Fruit fly (Drosophila melanogaster): ENCODE measurements around the gene eff.
A peak's percentile ranks its signal among the peaks of the same experiment; 100 is the strongest.

The eff gene

dm6 chr3R:14709480-14709984, 31.6 kb downstream of the eff start:
- TF ChIP-seq dmrt11E (tag; optimal IDR thresholded peaks at IDR 0.05) (no peak), ci (GFP tag; IDR thresholded peaks at IDR 0.05) (0 out of 3 replicates have a peak, but pooled peaks have one; percentile 11), CG9727 (GFP tag; optimal IDR thresholded peaks at IDR 0.05) (no peak), vvl (GFP tag; IDR thresholded peaks at IDR 0.05) (0 out of 2 replicates have a peak, but pooled peaks have one; percentile 33), CG18011 (GFP tag; optimal IDR thresholded peaks at IDR 0.05) (no peak), sr (GFP tag; IDR thresholded peaks at IDR 0.05) (peak; percentile 93), HHEX (GFP tag; optimal IDR thresholded peaks at IDR 0.05) (peak; percentile 17), sens (GFP tag) (peak; percentile 33), zfh1 (GFP tag; IDR thresholded peaks at IDR 0.05) (no peak), CG13894 (tag; optimal IDR thresholded peaks at IDR 0.05) (peak; percentile 50), fd96Cb (tag; optimal IDR thresholded peaks at IDR 0.05) (no peak), Nf-YB (GFP tag; optimal IDR thresholded peaks at IDR 0.05) (peak; percentile 73), CG31365 (tag; optimal IDR thresholded peaks at IDR 0.05) (no peak), cato (GFP tag; optimal IDR thresholded peaks at IDR 0.05; ENCODE audit: borderline replicate concordance) (no peak), nerfin-2 (GFP tag; IDR thresholded peaks at IDR 0.05; ENCODE audit: partially characterized antibody) (no peak), Spps (tag; optimal IDR thresholded peaks at IDR 0.05) (no peak), Dfd (GFP tag; optimal IDR thresholded peaks at IDR 0.05) (no peak), CG8089 (GFP tag; optimal IDR thresholded peaks at IDR 0.05) (no peak), seq (GFP tag; IDR thresholded peaks at IDR 0.05) (0 out of 2 replicates have a peak, but pooled peaks have one; percentile 7), Nf-YC (tag; optimal IDR thresholded peaks at IDR 0.05) (peak; percentile 64), Sin3A (optimal IDR thresholded peaks at IDR 0.05) (no peak), CG10959 (GFP tag; IDR thresholded peaks at IDR 0.05) (no peak), ssp (GFP tag; IDR thresholded peaks at IDR 0.05) (no peak), Dad (GFP tag; optimal IDR thresholded peaks at IDR 0.05) (no peak), Med (GFP tag) (peak; percentile 29), oc (tag; optimal IDR thresholded peaks at IDR 0.05) (no peak), crol (GFP tag; IDR thresholded peaks at IDR 0.05) (peak; percentile 68; the same call in 1 of the 2 replicates), sens-2 (GFP tag; IDR thresholded peaks at IDR 0.05) (peak; percentile 41), CG13624 (GFP tag; optimal IDR thresholded peaks at IDR 0.05) (no peak), CG3847 (GFP tag; IDR thresholded peaks at IDR 0.05) (no peak), bcd (GFP tag; optimal IDR thresholded peaks at IDR 0.05) (no peak), ham (GFP tag; IDR thresholded peaks at IDR 0.05) (no peak), CG12744 (GFP tag; optimal IDR thresholded peaks at IDR 0.05) (no peak), ERR (GFP tag; optimal IDR thresholded peaks at IDR 0.05) (no peak), Deaf1 (tag; optimal IDR thresholded peaks at IDR 0.05) (peak; percentile 30), CG6254 (GFP tag; optimal IDR thresholded peaks at IDR 0.05) (no peak), NfI (GFP tag; optimal IDR thresholded peaks at IDR 0.05) (no peak), zf30C (GFP tag; optimal IDR thresholded peaks at IDR 0.05) (no peak), ase (GFP tag; IDR thresholded peaks at IDR 0.05) (no peak), so (GFP tag; IDR thresholded peaks at IDR 0.05) (peak; percentile 39; the same call in 1 of the 3 replicates), H15 (GFP tag; IDR thresholded peaks at IDR 0.05) (no peak)

- TF ChIP-seq CG2129 (GFP tag; IDR thresholded peaks at IDR 0.05; ENCODE audit: partially characterized antibody) (no peak), CG4730 (GFP tag; IDR thresholded peaks at IDR 0.05) (no peak), CG16779 (GFP tag; IDR thresholded peaks at IDR 0.05) (no peak), CG6683 (GFP tag; optimal IDR thresholded peaks at IDR 0.05) (peak; percentile 36), Ravus (GFP tag; IDR thresholded peaks at IDR 0.05) (no peak), gfzf (GFP tag; optimal IDR thresholded peaks at IDR 0.05) (no peak), mirr (GFP tag; optimal IDR thresholded peaks at IDR 0.05) (peak; percentile 89), sug (tag; optimal IDR thresholded peaks at IDR 0.05) (peak; percentile 59), Opbp (GFP tag; IDR thresholded peaks at IDR 0.05; ENCODE audit: partially characterized antibody) (no peak), exex (tag; optimal IDR thresholded peaks at IDR 0.05) (peak; percentile 90), pzg (GFP tag; optimal IDR thresholded peaks at IDR 0.05) (no peak), CG1602 (GFP tag; optimal IDR thresholded peaks at IDR 0.05) (no peak), CG34376 (GFP tag; optimal IDR thresholded peaks at IDR 0.05) (peak; percentile 61)
Measured at dm6 chr3R:14708948-14709385, 32.2 kb downstream of the eff start.

Data from whole organism, embryonic.